Worm (Caenorhabditis elegans) whole organism, L4/young adult: ENCODE measurements around the gene srg-39.

ENCODE experiments used
- W03F9.2 ChIP-seq: fragments of 150-350 bp; optimal IDR thresholded peaks from 2 replicates; lab custom pipeline; 2014; ENCODE audit warnings: missing biosample characterization, missing genetic modification characterization
- dao-5 ChIP-seq: sonication (generic microtip); optimal IDR thresholded peaks from 2 replicates; lab custom pipeline; 2016; ENCODE audit warnings: missing genotype, missing genetic modification characterization, moderate library complexity, missing compliant biosample characterization
- him-1 ChIP-seq: sonication (generic microtip); optimal IDR thresholded peaks from 2 replicates; lab custom pipeline; 2016; ENCODE audit warnings: missing genotype, missing genetic modification reagents, missing genetic modification characterization, missing compliant biosample characterization

Gene srg-39

ce11 chrV:11152333-11152732, at the start of gene srg-39:
Gene srg-39, minus strand, starts transcription at chrV:11152433.
- TF ChIP-seq him-1 (tag; lab: Kevin White, UChicago) (no peak), W03F9.2 (tag; lab: Kevin White, UChicago) (no peak), dao-5 (tag; lab: Kevin White, UChicago) (no peak)

ce11 chrV:11200316-11200715, 48.1 kb upstream of the srg-39 start, which contains the start of gene K10D6.3:
Gene K10D6.3, plus strand, starts transcription at chrV:11200616.
- no peak for TF ChIP-seq dao-5 (tag; lab: Kevin White, UChicago)
- TF ChIP-seq him-1 (tag; lab: Kevin White, UChicago): no peak
- TF ChIP-seq W03F9.2 (tag; lab: Kevin White, UChicago): no peak

ce11 chrV:11199497-11199896, 47.3 kb upstream of the srg-39 start:
- no peak for TF ChIP-seq dao-5 (tag; lab: Kevin White, UChicago)

- TF ChIP-seq dao-5 (tag; lab: Kevin White, UChicago): no peak
- no peak for TF ChIP-seq W03F9.2 (tag; lab: Kevin White, UChicago)
- no peak for TF ChIP-seq him-1 (tag; lab: Kevin White, UChicago)
These were observed 45.9 kb upstream of the srg-39 start for ce11 chrV:11198094-11198493.

ce11 chrV:11196631-11197258, 44.5 kb upstream of the srg-39 start:
- no peak for TF ChIP-seq dao-5 (tag; lab: Kevin White, UChicago)
- TF ChIP-seq him-1 (tag; lab: Kevin White, UChicago): no peak
- no peak for TF ChIP-seq W03F9.2 (tag; lab: Kevin White, UChicago)

ce11 chrV:11196109-11196508, 43.9 kb upstream of the srg-39 start, which contains the start of gene clc-6:
Gene clc-6, minus strand, starts transcription at chrV:11196209.
- no peak for TF ChIP-seq him-1 (tag; lab: Kevin White, UChicago)
- TF ChIP-seq W03F9.2 (tag; lab: Kevin White, UChicago): no peak
- no peak for TF ChIP-seq dao-5 (tag; lab: Kevin White, UChicago)

ce11 chrV:11190983-11191382, 38.8 kb upstream of the srg-39 start, which contains the start of gene lgc-49:
Gene lgc-49, plus strand, starts transcription at chrV:11191283.
- TF ChIP-seq him-1 (tag; lab: Kevin White, UChicago) (no peak), W03F9.2 (tag; lab: Kevin White, UChicago) (no peak), dao-5 (tag; lab: Kevin White, UChicago) (no peak)

ce11 chrV:11182925-11183324, 30.7 kb upstream of the srg-39 start, which contains the start of gene cnc-10:
Gene cnc-10, plus strand, starts transcription at chrV:11183225.
- no peak for TF ChIP-seq W03F9.2 (tag; lab: Kevin White, UChicago)
- no peak for TF ChIP-seq him-1 (tag; lab: Kevin White, UChicago)
- no peak for TF ChIP-seq dao-5 (tag; lab: Kevin White, UChicago)

- TF ChIP-seq W03F9.2 (tag; lab: Kevin White, UChicago): no peak
- no peak for TF ChIP-seq him-1 (tag; lab: Kevin White, UChicago)
- no peak for TF ChIP-seq dao-5 (tag; lab: Kevin White, UChicago)
These were observed 28.7 kb upstream of the srg-39 start for ce11 chrV:11180951-11181350.

ce11 chrV:11177577-11177976, 25.3 kb upstream of the srg-39 start, which contains the start of gene gpa-1:
Gene gpa-1, minus strand, starts transcription at chrV:11177677.
- TF ChIP-seq dao-5 (tag; lab: Kevin White, UChicago) (no peak), W03F9.2 (tag; lab: Kevin White, UChicago) (no peak), him-1 (tag; lab: Kevin White, UChicago) (no peak)

ce11 chrV:11174663-11175062, 22.4 kb upstream of the srg-39 start:
- TF ChIP-seq him-1 (tag; lab: Kevin White, UChicago) (no peak), W03F9.2 (tag; lab: Kevin White, UChicago) (no peak), dao-5 (tag; lab: Kevin White, UChicago) (no peak)

ce11 chrV:11172667-11173066, 20.4 kb upstream of the srg-39 start:
- TF ChIP-seq him-1 (tag; lab: Kevin White, UChicago) (no peak), dao-5 (tag; lab: Kevin White, UChicago) (no peak), W03F9.2 (tag; lab: Kevin White, UChicago) (no peak)

ce11 chrV:11171906-11172305, 19.7 kb upstream of the srg-39 start, which contains the start of gene T19C4.5:
Gene T19C4.5, plus strand, starts transcription at chrV:11172213.
- TF ChIP-seq dao-5 (tag; lab: Kevin White, UChicago) (no peak), W03F9.2 (tag; lab: Kevin White, UChicago) (no peak), him-1 (tag; lab: Kevin White, UChicago) (no peak)
